Fruit fly (Drosophila melanogaster) whole organism, larva: ENCODE measurements around the gene poe.

Experiments used
- noc ChIP-seq: fragments of 200-800 bp; sonication (Bioruptor generic); optimal IDR thresholded peaks from 3 replicates; lab custom pipeline; 2019; ENCODE audit warnings: missing biosample characterization, mild to moderate bottlenecking, missing genetic modification characterization, moderate library complexity

Gene poe

dm6 chr2L:8080645-8081044, 9.2 kb upstream of the poe start:
- no peak for TF ChIP-seq noc (tag; lab: Kevin White, UChicago)

dm6 chr2L:8072692-8073091, 1.3 kb upstream of the poe start, which contains the start of the genes MED20 and Trf:
Gene MED20 (minus strand): TSS chr2L:8072848.
Gene Trf (plus strand): TSS chr2L:8072895.
- no peak for TF ChIP-seq noc (tag; lab: Kevin White, UChicago)

- no peak for TF ChIP-seq noc (tag; lab: Kevin White, UChicago)
Measured at dm6 chr2L:8043282-8043668, 28.1 kb downstream of the poe start, which contains the start of gene Megf8. Gene Megf8 (plus strand): TSS chr2L:8043471.

- TF ChIP-seq noc (tag; lab: Kevin White, UChicago), result no peak
Measured at dm6 chr2L:8042645-8043281, 28.7 kb downstream of the poe start, which contains the start of gene RpL36A. Gene RpL36A (minus strand): TSS chr2L:8042909.

dm6 chr2L:8040872-8041271, 30.6 kb downstream of the poe start, which contains the start of gene CCDC53:
Gene CCDC53 (plus strand): TSS chr2L:8041106.
- no peak for TF ChIP-seq noc (tag; lab: Kevin White, UChicago)

- no peak for TF ChIP-seq noc (tag; lab: Kevin White, UChicago)
Measured at dm6 chr2L:8039688-8040087, 31.7 kb downstream of the poe start, which contains the start of gene CG7367. Gene CG7367 (minus strand): TSS chr2L:8039788.

dm6 chr2L:8034734-8035133, 36.7 kb downstream of the poe start:
- TF ChIP-seq noc (tag; lab: Kevin White, UChicago), result peak; percentile 47

dm6 chr2L:8033756-8034155, 37.7 kb downstream of the poe start:
- TF ChIP-seq noc (tag; lab: Kevin White, UChicago), result no peak

- TF ChIP-seq noc (tag; lab: Kevin White, UChicago), result no peak
Measured at dm6 chr2L:8031588-8031987, 39.8 kb downstream of the poe start.

- TF ChIP-seq noc (tag; lab: Kevin White, UChicago), result peak; percentile 11
Measured at dm6 chr2L:8030693-8031210, 40.7 kb downstream of the poe start, which contains the start of gene Cka. Gene Cka (plus strand): TSS chr2L:8030721.

dm6 chr2L:8030102-8030501, 41.3 kb downstream of the poe start:
- no peak for TF ChIP-seq noc (tag; lab: Kevin White, UChicago)

- TF ChIP-seq noc (tag; lab: Kevin White, UChicago), result no peak
Measured at dm6 chr2L:8029160-8029852, 42.1 kb downstream of the poe start, which contains the start of gene baf. Gene baf (plus strand): TSS chr2L:8029462.

dm6 chr2L:8024325-8024724, 47.1 kb downstream of the poe start:
- no peak for TF ChIP-seq noc (tag; lab: Kevin White, UChicago)

- no peak for TF ChIP-seq noc (tag; lab: Kevin White, UChicago)
Measured at dm6 chr2L:8012551-8012950, 58.9 kb downstream of the poe start.

- no peak for TF ChIP-seq noc (tag; lab: Kevin White, UChicago)
Measured at dm6 chr2L:8010602-8011455, 60.6 kb downstream of the poe start, which contains the start of the genes Glyat and Tg. Gene Glyat (minus strand): TSS chr2L:8010652. Gene Tg (plus strand): TSS chr2L:8011405.
